Worm (Caenorhabditis elegans) whole organism, L2 larva: ENCODE measurements around the gene F28D1.6.

Experiments
- aly-2 ChIP-seq: fragments of 150-350 bp; optimal IDR thresholded peaks from 2 replicates; lab custom pipeline; 2014; ENCODE audit warnings: missing biosample characterization, missing genetic modification characterization
- ama-1 ChIP-seq: fragments of 150-350 bp; optimal IDR thresholded peaks from 2 replicates; lab custom pipeline; 2018; ENCODE audit warnings: inconsistent platforms
- ceh-82 ChIP-seq: fragments of 150-350 bp; optimal IDR thresholded peaks from 2 replicates; lab custom pipeline; 2014; ENCODE audit warnings: missing biosample characterization, missing genetic modification characterization
- dmd-4 ChIP-seq: sonication (generic microtip); optimal IDR thresholded peaks from 2 replicates; lab custom pipeline; 2017; ENCODE audit warnings: missing biosample characterization, missing genetic modification characterization
- egl-27 ChIP-seq: sonication (generic microtip); optimal IDR thresholded peaks from 3 replicates; lab custom pipeline; 2017; ENCODE audit warnings: missing biosample characterization, missing genetic modification reagents, missing genetic modification characterization
- nhr-10 ChIP-seq: sonication (generic microtip); optimal IDR thresholded peaks from 2 replicates; lab custom pipeline; 2017; ENCODE audit warnings: missing biosample characterization, missing genetic modification characterization
- unc-62 ChIP-seq: fragments of 150-350 bp; optimal IDR thresholded peaks from 2 replicates; lab custom pipeline; 2014; ENCODE audit warnings: missing biosample characterization, missing genetic modification reagents, missing genetic modification characterization
- ztf-4 ChIP-seq: fragments of 150-350 bp; optimal IDR thresholded peaks from 2 replicates; lab custom pipeline; 2014; ENCODE audit warnings: missing biosample characterization, missing genetic modification characterization

- TF ChIP-seq ztf-4 (tag; lab: Kevin White, UChicago) (no peak), nhr-10 (tag; lab: Kevin White, UChicago) (no peak), ceh-82 (tag; lab: Kevin White, UChicago) (no peak), dmd-4 (no peak), ama-1 (lab: Kevin White, UChicago) (no peak), aly-2 (tag; lab: Kevin White, UChicago) (no peak), egl-27 (tag; lab: Kevin White, UChicago) (no peak), unc-62 (GFP tag; lab: Kevin White, UChicago) (no peak)
These were observed 8.9 kb downstream of the F28D1.6 start, which contains the start of gene atz-1 for ce11 chrIV:12376021-12376420.
